Fruit fly (Drosophila melanogaster) S2 (cell line): Measurements from ENCODE around the gene Prosalpha2.

Experiments used
- CG8478 ChIP-seq: fragments of >200 bp; optimal IDR thresholded peaks from 2 replicates; lab custom pipeline; 2018
- CTCF ChIP-seq, 2 experiments: fragments of >200 bp; optimal IDR thresholded peaks; 2 replicates each; lab custom pipeline; 2018

Prosalpha2 gene

DNA sequence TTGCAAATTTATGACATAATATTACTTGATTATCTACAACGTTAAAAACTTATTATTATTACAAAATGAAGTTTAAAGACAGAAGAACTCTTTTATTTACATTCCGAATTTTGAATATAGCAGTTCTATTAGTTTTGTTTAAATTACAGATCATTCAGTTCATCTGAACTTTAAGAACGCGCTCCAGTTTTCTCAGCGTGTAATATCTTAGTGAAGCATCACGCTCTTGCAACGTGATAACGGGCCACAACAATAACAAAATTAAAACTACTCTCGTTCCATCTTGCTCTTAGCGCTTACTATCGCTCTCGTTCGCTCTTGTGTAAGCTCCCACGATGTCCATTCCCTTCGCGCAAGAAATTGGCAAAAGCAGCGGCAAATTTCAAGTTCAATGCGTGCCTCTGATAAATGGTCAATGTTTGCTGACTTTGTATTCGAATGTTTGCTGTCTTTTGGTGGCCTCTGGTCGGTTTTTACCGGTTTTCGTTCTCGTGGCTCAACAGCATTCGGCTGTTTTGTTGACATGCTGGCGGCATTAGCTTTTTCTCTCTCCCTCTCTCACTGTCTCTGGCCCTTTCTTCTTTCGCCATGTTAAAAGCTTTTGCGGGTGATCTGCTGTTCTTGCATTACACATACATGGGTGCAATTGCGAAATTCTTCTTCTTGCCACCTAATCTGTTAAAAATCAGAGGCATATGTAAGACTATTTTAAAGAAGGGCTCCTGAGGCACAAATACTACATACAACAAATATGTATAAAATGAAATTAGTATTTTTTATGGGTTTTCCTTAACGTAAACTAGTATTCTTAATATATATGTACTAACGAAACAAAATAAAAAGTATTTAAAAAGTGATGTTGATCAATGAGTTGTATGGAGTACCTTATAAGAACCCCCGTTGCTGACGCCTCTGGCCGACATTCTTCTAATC lies 11.7 kb downstream of the Prosalpha2 start:
- TF ChIP-seq CG8478 (lab: Kevin White, UChicago) (no peak), CTCF (optimal IDR thresholded peaks at IDR 0.05; lab: Kevin White, UChicago) (no peak)

DNA sequence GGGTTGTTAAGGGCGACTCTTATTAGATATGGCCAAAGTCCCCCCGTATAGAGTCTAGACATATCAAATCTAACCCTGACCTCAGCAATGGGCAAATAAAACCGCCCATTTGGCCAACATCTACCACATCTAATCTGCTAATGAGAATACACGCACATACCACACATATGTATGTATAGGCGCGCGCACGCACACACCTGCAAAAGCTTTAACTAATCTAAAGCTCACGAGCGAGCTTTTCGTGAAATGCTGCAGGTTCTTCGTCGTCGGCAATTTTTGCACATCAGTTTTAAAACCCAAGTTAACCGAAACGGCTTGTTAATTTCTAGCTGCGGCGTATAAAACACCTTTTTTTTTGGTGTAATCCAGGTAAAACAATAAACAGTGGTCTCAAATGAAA lies 12.6 kb downstream of the Prosalpha2 start:
- no peak for TF ChIP-seq CG8478 (lab: Kevin White, UChicago)
- no peak for TF ChIP-seq CTCF (optimal IDR thresholded peaks at IDR 0.05; lab: Kevin White, UChicago)

DNA sequence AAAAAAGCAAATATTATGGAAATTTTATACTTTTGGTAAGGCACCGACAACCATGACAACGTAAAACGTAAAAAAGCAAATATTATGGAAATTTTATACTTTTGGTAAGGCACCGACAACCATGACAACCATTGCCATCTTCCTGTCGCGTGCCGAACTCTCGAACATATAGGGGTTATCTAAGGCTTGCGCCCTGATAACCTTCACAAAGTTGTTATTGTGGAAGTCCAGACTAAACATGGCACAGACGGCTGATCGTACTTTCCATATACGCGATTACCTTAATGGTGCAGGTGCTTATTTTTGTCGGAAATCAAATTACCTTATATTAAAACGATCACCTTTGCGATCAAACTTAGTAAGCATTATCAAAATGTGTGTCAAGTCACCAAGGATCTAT lies 14.3 kb downstream of the Prosalpha2 start:
- TF ChIP-seq CG8478 (lab: Kevin White, UChicago) = no peak
- TF ChIP-seq CTCF (optimal IDR thresholded peaks at IDR 0.05; lab: Kevin White, UChicago) = no peak

DNA sequence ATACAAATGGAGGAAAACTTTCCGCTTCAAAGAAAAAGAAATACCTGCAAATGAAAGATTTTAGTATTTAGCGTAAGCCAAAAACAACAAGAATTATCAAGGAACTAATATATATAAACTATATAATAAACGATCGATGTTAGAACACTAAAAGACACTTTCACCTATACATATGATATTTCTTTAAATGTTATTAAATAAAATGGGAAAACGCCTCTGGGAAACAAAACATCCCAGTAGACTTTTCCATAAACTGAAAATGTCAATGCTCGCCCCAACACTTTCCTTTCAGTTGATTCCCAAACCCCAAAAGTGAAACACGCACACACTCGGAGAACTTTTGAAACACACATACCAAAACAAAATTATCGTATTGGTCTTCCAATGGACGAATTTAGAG lies 16.2 kb downstream of the Prosalpha2 start, which contains the start of gene vrs:
vrs (plus strand) TSS at position 301 of the 400 bp plus-strand sequence.
- TF ChIP-seq CG8478 (lab: Kevin White, UChicago) = no peak
- no peak for TF ChIP-seq CTCF (optimal IDR thresholded peaks at IDR 0.05; lab: Kevin White, UChicago)

DNA sequence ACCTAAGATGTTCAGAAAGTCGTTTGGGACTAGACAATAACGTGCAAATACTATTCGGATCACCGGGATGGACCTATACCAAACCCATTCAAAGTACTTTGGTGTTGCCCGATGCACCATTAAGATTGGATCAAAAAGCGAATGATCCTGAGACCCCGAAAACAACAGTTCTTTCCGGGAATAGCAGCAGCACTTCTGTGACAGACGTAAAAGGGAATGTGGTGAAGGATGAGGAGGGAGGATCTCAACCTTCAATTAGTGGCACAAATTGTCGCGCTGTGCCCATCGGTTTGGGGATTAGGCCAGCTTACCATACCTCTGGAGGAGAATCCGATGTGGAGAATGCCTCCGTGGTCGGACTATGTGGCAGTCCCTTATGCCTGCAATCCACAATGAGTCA lies 17.2 kb downstream of the Prosalpha2 start:
- TF ChIP-seq CG8478 (lab: Kevin White, UChicago) (no peak), CTCF (optimal IDR thresholded peaks at IDR 0.05; lab: Kevin White, UChicago) (no peak)

DNA sequence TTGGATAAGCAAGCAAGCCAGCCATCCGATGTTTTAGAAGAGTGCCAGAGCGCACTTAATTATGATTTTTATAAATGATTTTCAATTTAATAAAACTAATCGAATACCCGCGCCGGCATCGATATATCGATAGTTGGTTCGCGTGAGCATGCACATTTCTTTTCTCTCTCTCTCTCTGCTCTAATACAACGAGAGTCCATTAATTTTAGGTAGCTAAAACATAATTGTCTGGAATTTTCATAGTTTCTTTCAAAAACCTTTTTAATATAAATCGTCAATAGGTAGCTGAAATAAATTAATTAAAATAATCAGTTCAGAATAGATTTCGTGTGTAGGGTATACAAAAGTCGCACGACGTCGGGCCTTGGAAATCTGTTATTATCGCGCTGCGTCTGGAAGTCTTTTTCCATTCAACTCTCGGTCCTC lies 17.8 kb downstream of the Prosalpha2 start, which contains the start of gene CG18549:
CG18549 (plus strand) TSS at position 408 of the 426 bp plus-strand sequence.
- no peak for TF ChIP-seq CTCF (optimal IDR thresholded peaks at IDR 0.05; lab: Kevin White, UChicago)
- no peak for TF ChIP-seq CG8478 (lab: Kevin White, UChicago)

DNA sequence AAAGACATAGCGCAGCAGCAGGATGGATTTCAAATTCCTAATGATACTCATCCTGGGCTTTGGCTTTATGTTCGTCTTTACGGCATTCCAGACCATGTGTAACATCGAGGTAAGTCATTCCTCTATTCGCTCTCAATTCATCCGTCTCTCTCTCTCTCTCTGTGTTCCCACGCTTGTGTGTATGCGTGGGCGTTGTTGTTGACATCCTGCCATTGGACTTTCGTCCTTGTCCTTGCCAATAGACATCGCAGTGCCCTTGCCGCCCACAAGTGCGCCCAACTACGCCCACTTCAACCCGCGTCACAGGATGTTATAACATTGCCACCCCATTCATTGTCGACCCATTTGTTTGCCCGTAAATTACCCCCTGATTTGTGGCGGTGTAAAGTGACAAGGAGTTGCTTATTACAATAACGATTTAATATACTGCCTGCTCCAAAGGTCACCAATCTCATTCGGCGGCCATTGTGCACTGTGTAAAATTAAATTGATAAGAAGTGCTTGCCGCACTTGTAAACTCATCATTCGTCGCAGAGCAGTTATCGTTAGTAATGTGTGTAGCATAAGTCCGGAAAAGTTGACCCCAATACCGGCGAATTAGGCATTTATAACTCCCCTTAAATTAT lies 18.6 kb downstream of the Prosalpha2 start:
- TF ChIP-seq CTCF (optimal IDR thresholded peaks at IDR 0.05; lab: Kevin White, UChicago) (no peak), CG8478 (lab: Kevin White, UChicago) (no peak)

DNA sequence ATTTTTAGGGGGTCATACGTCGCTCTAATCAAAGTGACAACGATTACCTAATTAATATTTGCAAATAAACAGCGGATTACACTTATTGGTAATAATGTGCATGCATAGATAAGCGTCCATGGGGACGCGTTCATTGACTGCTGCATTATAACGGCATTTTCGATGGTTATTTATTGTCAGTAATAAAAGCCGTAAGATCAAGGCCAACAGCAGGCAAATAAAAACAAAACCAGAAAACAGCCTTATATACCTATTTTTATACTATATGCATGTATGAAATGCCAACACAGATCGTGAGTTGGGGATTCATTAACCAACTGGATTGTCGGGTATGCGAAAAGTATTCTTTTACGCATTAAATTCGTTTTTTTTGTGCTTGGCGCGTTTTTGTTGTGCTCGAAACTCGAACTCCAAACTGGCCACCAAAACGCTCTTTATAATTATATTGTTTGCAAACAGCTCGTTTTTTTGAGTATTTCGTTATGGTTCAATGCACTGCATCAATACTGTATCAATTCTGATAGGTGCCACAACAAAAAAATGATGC lies 19.7 kb downstream of the Prosalpha2 start:
- TF ChIP-seq CG8478 (lab: Kevin White, UChicago) (no peak), CTCF (optimal IDR thresholded peaks at IDR 0.05; lab: Kevin White, UChicago) (no peak)

DNA sequence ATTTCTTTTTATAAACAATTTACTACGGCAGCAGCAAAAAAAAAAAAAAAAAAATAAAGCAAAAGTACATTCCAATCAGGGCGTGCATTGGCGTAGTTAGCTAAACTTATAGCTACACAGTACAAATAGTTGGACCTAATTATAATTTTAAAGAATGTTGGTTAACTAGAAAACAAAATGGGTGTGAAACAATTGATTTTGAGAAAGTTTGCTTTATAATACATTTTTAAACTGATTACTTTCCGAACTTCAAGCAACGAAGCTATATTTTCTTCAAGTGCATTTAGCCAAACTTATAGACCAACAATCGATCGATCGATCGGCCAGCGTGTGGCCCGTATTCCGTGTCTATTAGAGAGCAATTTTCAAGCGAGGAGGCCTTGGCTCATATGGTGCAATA lies 20.3 kb downstream of the Prosalpha2 start:
- TF ChIP-seq CTCF (optimal IDR thresholded peaks at IDR 0.05; lab: Kevin White, UChicago) (no peak), CG8478 (lab: Kevin White, UChicago) (no peak)

DNA sequence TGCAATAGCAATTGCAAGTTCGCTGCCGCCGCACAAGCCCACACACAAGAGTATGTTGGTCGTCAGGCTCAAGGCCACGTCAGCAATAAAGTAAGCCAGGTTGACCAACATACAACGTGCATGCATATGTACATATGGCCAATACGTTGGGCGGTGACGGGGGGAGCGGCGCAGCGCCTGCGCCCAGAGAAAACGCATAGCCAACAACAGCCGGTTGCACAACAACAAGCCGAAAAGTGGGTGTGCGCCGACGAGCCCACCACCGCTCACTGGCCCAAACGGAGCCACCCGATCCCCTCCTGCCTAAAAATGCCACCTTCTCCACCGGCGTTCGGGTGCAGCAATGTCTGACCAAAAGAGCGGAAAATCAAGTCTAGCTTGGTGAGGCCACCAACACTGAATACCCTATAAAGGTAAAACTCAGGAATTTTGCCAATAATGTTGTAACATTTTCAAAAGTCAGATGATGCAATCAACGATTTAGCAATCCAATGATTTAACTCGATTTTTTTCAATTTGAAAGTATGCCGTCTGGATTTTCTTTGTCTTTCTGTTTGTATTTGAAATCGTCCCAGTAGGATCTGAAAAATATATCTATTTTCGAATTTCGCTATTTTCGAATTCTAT lies 20.9 kb downstream of the Prosalpha2 start, which contains the start of gene CG5509:
CG5509 (plus strand) TSS at position 577 of the 627 bp plus-strand sequence.
- no peak for TF ChIP-seq CTCF (optimal IDR thresholded peaks at IDR 0.05; lab: Kevin White, UChicago)
- TF ChIP-seq CG8478 (lab: Kevin White, UChicago) = no peak

DNA sequence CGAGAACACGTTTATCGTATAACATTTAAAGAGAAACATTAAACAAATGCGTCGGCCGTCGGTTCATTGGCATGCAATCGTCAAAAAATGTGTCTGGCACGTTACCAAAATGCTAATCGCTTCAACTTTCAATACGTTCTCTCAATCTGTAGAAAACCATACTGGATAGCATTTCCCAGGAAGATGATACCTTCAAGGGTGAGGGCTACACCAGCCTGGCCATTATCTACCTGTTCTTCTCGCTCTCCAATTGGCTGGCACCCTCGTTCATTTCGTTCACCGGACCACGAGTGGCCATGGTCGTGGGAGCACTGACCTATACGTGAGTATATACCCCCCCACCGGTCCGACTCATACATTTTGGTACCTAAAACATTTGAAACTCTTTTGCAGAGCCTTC lies 23.4 kb downstream of the Prosalpha2 start:
- TF ChIP-seq CG8478 (lab: Kevin White, UChicago) = no peak
- no peak for TF ChIP-seq CTCF (optimal IDR thresholded peaks at IDR 0.05; lab: Kevin White, UChicago)

DNA sequence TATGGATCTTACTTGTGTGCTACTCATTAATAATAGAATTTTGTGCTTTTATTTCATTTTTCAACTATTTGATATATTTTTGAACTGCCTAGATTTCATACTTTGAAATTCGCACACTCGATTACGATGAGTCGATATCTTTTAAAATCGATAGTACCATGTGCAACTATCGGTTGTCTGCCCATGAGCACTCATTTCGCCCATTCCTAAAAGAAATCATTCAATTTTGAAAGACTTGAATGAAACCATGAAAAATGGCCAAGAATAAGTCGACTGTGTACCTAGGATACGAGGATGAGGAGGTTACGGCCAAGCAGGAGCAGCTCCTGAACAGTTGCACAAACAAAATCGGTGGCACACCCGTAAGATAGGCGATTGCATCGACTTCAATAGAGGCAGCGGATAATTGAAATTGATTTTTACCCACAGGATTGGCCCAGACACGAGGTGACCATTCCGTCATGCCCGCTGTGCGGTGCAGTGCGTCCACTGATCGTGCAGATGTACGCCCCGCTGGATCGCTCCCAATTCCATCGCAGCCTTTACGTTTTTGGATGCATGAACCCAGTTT lies 25.3 kb downstream of the Prosalpha2 start, which contains the start of gene trus:
trus (plus strand) TSS at position 204 of the 571 bp plus-strand sequence.
- TF ChIP-seq CG8478 (lab: Kevin White, UChicago) (no peak), CTCF (optimal IDR thresholded peaks at IDR 0.05; lab: Kevin White, UChicago) (no peak)

DNA sequence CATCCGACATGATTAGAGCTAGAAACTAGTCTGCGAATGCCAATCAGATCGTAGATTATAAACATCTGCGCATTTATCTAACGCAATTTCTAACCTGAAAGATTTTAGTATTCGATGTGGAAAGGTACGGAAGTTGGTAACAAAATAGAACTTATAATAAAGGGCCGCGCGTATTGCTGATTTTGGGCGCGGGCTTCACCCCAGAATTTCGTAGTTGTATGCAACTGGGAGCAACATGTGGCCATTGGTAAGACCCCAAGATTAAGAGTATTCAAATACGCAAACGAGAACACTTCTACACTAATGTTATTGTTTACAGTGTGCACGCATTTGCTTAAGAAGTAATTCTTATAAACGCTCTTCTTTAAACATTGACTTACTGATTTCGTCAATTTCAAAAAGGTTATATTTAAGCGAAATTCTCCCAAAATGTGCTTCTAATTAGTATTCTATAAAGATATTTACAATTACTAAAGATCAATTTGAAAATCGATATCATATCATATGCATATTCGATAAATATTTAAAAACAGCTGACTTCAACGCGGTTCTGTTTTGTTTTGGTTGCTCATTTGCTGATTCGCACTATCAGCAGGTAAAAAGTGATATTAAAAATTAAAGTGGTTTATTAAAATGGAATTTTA lies 28.9 kb downstream of the Prosalpha2 start, which contains the start of the genes CG5961 and Polr3C:
CG5961 (minus strand) TSS at position 416 of the 644 bp plus-strand sequence.
Polr3C (plus strand) TSS at position 536 of the 644 bp plus-strand sequence.
- TF ChIP-seq CTCF (optimal IDR thresholded peaks at IDR 0.05; lab: Kevin White, UChicago) (no peak), CG8478 (lab: Kevin White, UChicago) (no peak)
